Fruit fly (Drosophila melanogaster) whole organism, embryonic: ENCODE measurements around the gene CG43439.
A peak's percentile ranks its signal among the peaks of the same experiment; 100 is the strongest.

Experiments
- Ada2b ChIP-seq: fragments of 200-800 bp; sonication (Bioruptor generic); IDR thresholded peaks from 2 replicates; pipeline ENCODE4 v1.3.6; 2022; ENCODE audit warnings: missing biosample characterization, missing genetic modification characterization
- Antp ChIP-seq: fragments of 200-800 bp; sonication (Bioruptor generic); optimal IDR thresholded peaks from 3 replicates; lab custom pipeline; 2016; ENCODE audit warnings: missing biosample characterization, missing genetic modification characterization
- CG10979 ChIP-seq: fragments of 200-800 bp; sonication (Bioruptor generic); optimal IDR thresholded peaks from 2 replicates; lab custom pipeline; 2018; ENCODE audit warnings: missing biosample characterization, mild to moderate bottlenecking, missing genetic modification characterization, moderate library complexity
- CG11456 ChIP-seq: fragments of 200-800 bp; sonication (Bioruptor generic); IDR thresholded peaks from 3 replicates; pipeline ENCODE4 v1.3.6; 2022; ENCODE audit warnings: missing biosample characterization, missing genetic modification characterization
- CG12155 ChIP-seq: fragments of 200-800 bp; sonication (Bioruptor generic); optimal IDR thresholded peaks from 3 replicates; lab custom pipeline; 2016; ENCODE audit warnings: missing biosample characterization, missing genetic modification characterization
- CG12769 ChIP-seq: fragments of 200-800 bp; sonication (Bioruptor generic); optimal IDR thresholded peaks from 2 replicates; lab custom pipeline; 2019; ENCODE audit warnings: missing biosample characterization, mild to moderate bottlenecking, missing genetic modification characterization, moderate library complexity
- CG13287 ChIP-seq: fragments of 200-800 bp; sonication (Bioruptor generic); IDR thresholded peaks from 2 replicates; pipeline ENCODE4 v1.3.6; 2022; ENCODE audit warnings: missing biosample characterization, missing genetic modification characterization; ENCODE audit not compliant: partially characterized antibody
- CG14667 ChIP-seq: fragments of 200-800 bp; sonication (Bioruptor generic); IDR thresholded peaks from 2 replicates; pipeline ENCODE4 v1.3.6; 2022; ENCODE audit warnings: missing biosample characterization, missing genetic modification characterization
- CG14860 ChIP-seq: fragments of 200-800 bp; sonication (Bioruptor generic); IDR thresholded peaks from 3 replicates; pipeline ENCODE4 v1.3.6; 2022; ENCODE audit warnings: missing biosample characterization, missing genetic modification characterization; ENCODE audit not compliant: partially characterized antibody
- CG16815 ChIP-seq: fragments of 200-800 bp; sonication (Bioruptor generic); optimal IDR thresholded peaks from 3 replicates; lab custom pipeline; 2017; ENCODE audit warnings: missing biosample characterization, mild to moderate bottlenecking, missing genetic modification characterization
- CG17568 ChIP-seq: fragments of 200-800 bp; sonication (Bioruptor generic); optimal IDR thresholded peaks from 2 replicates; lab custom pipeline; 2018; ENCODE audit warnings: missing biosample characterization, mild to moderate bottlenecking, missing genetic modification characterization, moderate library complexity
- CG17802 ChIP-seq: fragments of 200-800 bp; sonication (Bioruptor generic); optimal IDR thresholded peaks from 2 replicates; lab custom pipeline; 2018; ENCODE audit warnings: missing biosample characterization, mild to moderate bottlenecking, missing genetic modification characterization, moderate library complexity
- CG17912 ChIP-seq: fragments of 200-800 bp; sonication (Bioruptor generic); optimal IDR thresholded peaks from 2 replicates; lab custom pipeline; 2018; ENCODE audit warnings: missing biosample characterization, mild to moderate bottlenecking, missing genetic modification characterization
- CG2712 ChIP-seq: fragments of 200-800 bp; optimal IDR thresholded peaks from 3 replicates; lab custom pipeline; 2019; ENCODE audit warnings: missing biosample characterization, mild to moderate bottlenecking, missing genetic modification characterization, moderate library complexity
- CG30431 ChIP-seq: fragments of 200-800 bp; sonication (Bioruptor generic); optimal IDR thresholded peaks from 2 replicates; lab custom pipeline; 2017; ENCODE audit warnings: missing biosample characterization, missing genetic modification characterization
- CG32767 ChIP-seq: fragments of 200-800 bp; sonication (Bioruptor generic); IDR thresholded peaks from 2 replicates; pipeline ENCODE4 v1.3.6; 2022; ENCODE audit warnings: missing biosample characterization, missing genetic modification characterization
- CG33557 ChIP-seq: fragments of 200-800 bp; sonication (Bioruptor generic); optimal IDR thresholded peaks from 2 replicates; lab custom pipeline; 2019; ENCODE audit warnings: missing biosample characterization, mild to moderate bottlenecking, missing genetic modification characterization, moderate library complexity
- CG5245 ChIP-seq: fragments of 200-800 bp; sonication (Bioruptor generic); optimal IDR thresholded peaks from 3 replicates; lab custom pipeline; 2016; ENCODE audit warnings: missing biosample characterization, missing genetic modification characterization
- CG7271 ChIP-seq: fragments of 200-800 bp; sonication (Bioruptor generic); optimal IDR thresholded peaks from 2 replicates; lab custom pipeline; 2018; ENCODE audit warnings: missing biosample characterization, mild to moderate bottlenecking, missing genetic modification characterization, moderate library complexity
- CG7928 ChIP-seq: fragments of 200-800 bp; sonication (Bioruptor generic); optimal IDR thresholded peaks from 2 replicates; lab custom pipeline; 2017; ENCODE audit warnings: missing biosample characterization, mild to moderate bottlenecking, missing genetic modification characterization
- CG7987 ChIP-seq: fragments of 200-800 bp; sonication (Bioruptor generic); optimal IDR thresholded peaks from 2 replicates; lab custom pipeline; 2018; ENCODE audit warnings: missing biosample characterization, mild to moderate bottlenecking, missing genetic modification characterization, moderate library complexity
- CG9932 ChIP-seq: fragments of 200-800 bp; sonication (Bioruptor generic); IDR thresholded peaks from 2 replicates; pipeline ENCODE4 v1.3.6; 2022; ENCODE audit warnings: missing biosample characterization, missing genetic modification characterization
- Dref ChIP-seq: fragments of 200-800 bp; sonication (Bioruptor generic); IDR thresholded peaks from 2 replicates; pipeline ENCODE4 v1.3.6; 2022; ENCODE audit warnings: missing biosample characterization, missing genetic modification characterization
- H15 ChIP-seq: fragments of 200-800 bp; sonication (Bioruptor generic); IDR thresholded peaks from 3 replicates; pipeline ENCODE4 v1.3.6; 2022; ENCODE audit warnings: missing biosample characterization, missing genetic modification characterization
- HmgZ ChIP-seq: fragments of 200-800 bp; sonication (Bioruptor generic); optimal IDR thresholded peaks from 2 replicates; lab custom pipeline; 2018; ENCODE audit warnings: missing biosample characterization, mild to moderate bottlenecking, missing genetic modification characterization
- Hmr ChIP-seq: fragments of 200-800 bp; sonication (Bioruptor generic); optimal IDR thresholded peaks from 3 replicates; lab custom pipeline; 2017; ENCODE audit warnings: mild to moderate bottlenecking, missing biosample characterization, missing genetic modification reagents, missing genetic modification characterization
- Lhr ChIP-seq: fragments of 200-800 bp; sonication (Bioruptor generic); optimal IDR thresholded peaks from 3 replicates; lab custom pipeline; 2017; ENCODE audit warnings: mild to moderate bottlenecking, missing biosample characterization, missing genetic modification reagents, missing genetic modification characterization
- Sox100B ChIP-seq: fragments of 200-800 bp; sonication (Bioruptor generic); optimal IDR thresholded peaks from 3 replicates; lab custom pipeline; 2018; ENCODE audit warnings: missing biosample characterization, mild to moderate bottlenecking, missing genetic modification characterization
- Sox102F ChIP-seq: fragments of 200-800 bp; sonication (Bioruptor generic); optimal IDR thresholded peaks from 2 replicates; lab custom pipeline; 2018; ENCODE audit warnings: missing biosample characterization, mild to moderate bottlenecking, missing genetic modification characterization, moderate library complexity
- YL-1 ChIP-seq: fragments of 200-800 bp; sonication (Bioruptor generic); optimal IDR thresholded peaks from 3 replicates; lab custom pipeline; 2017; ENCODE audit warnings: missing biosample characterization, mild to moderate bottlenecking, missing genetic modification characterization
- al ChIP-seq: fragments of 200-800 bp; sonication (Bioruptor generic); IDR thresholded peaks from 2 replicates; pipeline ENCODE4 v1.3.6; 2022; ENCODE audit warnings: missing biosample characterization, missing genetic modification characterization
- aop ChIP-seq: fragments of 200-800 bp; sonication (Bioruptor generic); IDR thresholded peaks from 2 replicates; pipeline ENCODE4 v1.3.6; 2022; ENCODE audit warnings: missing biosample characterization, missing genetic modification characterization
- ci ChIP-seq: fragments of 200-800 bp; sonication (Bioruptor generic); IDR thresholded peaks from 3 replicates; pipeline ENCODE4 v1.3.6; 2022; ENCODE audit warnings: missing biosample characterization, missing genetic modification characterization
- crol ChIP-seq: fragments of 200-800 bp; sonication (Bioruptor generic); IDR thresholded peaks from 2 replicates; pipeline ENCODE4 v1.3.6; 2022; ENCODE audit warnings: missing biosample characterization, missing genetic modification characterization
- cwo ChIP-seq: fragments of 200-800 bp; sonication (Bioruptor generic); optimal IDR thresholded peaks from 3 replicates; lab custom pipeline; 2017; ENCODE audit warnings: missing biosample characterization, missing genetic modification characterization, mild to moderate bottlenecking, moderate library complexity, missing genetic modification reagents
- da ChIP-seq: fragments of 200-800 bp; sonication (Bioruptor generic); optimal IDR thresholded peaks from 2 replicates; lab custom pipeline; 2016; ENCODE audit warnings: missing biosample characterization, missing genetic modification characterization
- dysf ChIP-seq: fragments of 200-800 bp; sonication (Bioruptor generic); IDR thresholded peaks from 3 replicates; pipeline ENCODE4 v1.3.6; 2022; ENCODE audit warnings: missing biosample characterization, missing genetic modification characterization
- ems ChIP-seq: fragments of 200-800 bp; sonication (Bioruptor generic); optimal IDR thresholded peaks from 3 replicates; lab custom pipeline; 2016; ENCODE audit warnings: missing biosample characterization, missing genetic modification characterization
- esg ChIP-seq: fragments of 200-800 bp; sonication (Bioruptor generic); conservative IDR thresholded peaks from 2 replicates; pipeline ENCODE4 v1.3.6; 2022; ENCODE audit warnings: missing biosample characterization, missing genetic modification characterization
- gcm ChIP-seq: fragments of 200-800 bp; sonication (Bioruptor generic); optimal IDR thresholded peaks from 2 replicates; lab custom pipeline; 2019; ENCODE audit warnings: missing biosample characterization, mild to moderate bottlenecking, missing genetic modification characterization, moderate library complexity
- grn ChIP-seq: fragments of 200-800 bp; sonication (Bioruptor generic); optimal IDR thresholded peaks from 3 replicates; lab custom pipeline; 2017; ENCODE audit warnings: missing biosample characterization, missing genetic modification characterization
- ham ChIP-seq: fragments of 200-800 bp; sonication (Bioruptor generic); IDR thresholded peaks from 2 replicates; pipeline ENCODE4 v1.3.6; 2022; ENCODE audit warnings: missing biosample characterization, missing genetic modification characterization
- her ChIP-seq: fragments of 200-800 bp; sonication (Bioruptor generic); optimal IDR thresholded peaks from 2 replicates; lab custom pipeline; 2016; ENCODE audit warnings: missing biosample characterization, missing genetic modification characterization
- odd ChIP-seq: fragments of 200-800 bp; sonication (Bioruptor generic); optimal IDR thresholded peaks from 2 replicates; lab custom pipeline; 2017; ENCODE audit warnings: missing biosample characterization, mild to moderate bottlenecking, missing genetic modification characterization
- org-1 ChIP-seq: fragments of 200-800 bp; sonication (Bioruptor generic); optimal IDR thresholded peaks from 2 replicates; lab custom pipeline; 2017; ENCODE audit warnings: missing biosample characterization, missing genetic modification characterization
- p53 ChIP-seq: fragments of 200-800 bp; sonication (Bioruptor generic); optimal IDR thresholded peaks from 2 replicates; lab custom pipeline; 2016; ENCODE audit warnings: missing biosample characterization, missing genetic modification characterization
- ttk ChIP-seq: fragments of 200-800 bp; sonication (Bioruptor generic); IDR thresholded peaks from 2 replicates; pipeline ENCODE4 v2.1.2; 2022; ENCODE audit warnings: missing biosample characterization, missing genetic modification characterization
- wek ChIP-seq: fragments of 200-800 bp; sonication (Bioruptor generic); optimal IDR thresholded peaks from 3 replicates; lab custom pipeline; 2018; ENCODE audit warnings: missing biosample characterization, mild to moderate bottlenecking, missing genetic modification characterization, moderate library complexity

CG43439 gene

dm6 chr3L:6955254-6956229 is 28.8 kb downstream of the CG43439 start, which contains the start of the genes CG10077 and CG9948 (continued):
- TF ChIP-seq her (GFP tag; lab: Kevin White, UChicago) (peak; percentile 11), crol (no peak), CG17568 (GFP tag; lab: Kevin White, UChicago) (peak; percentile 83), Antp (GFP tag; lab: Kevin White, UChicago) (peak; percentile 15), Ada2b (peak; percentile 94), ci (GFP tag; lab: Robert Waterston, UW) (peak; percentile 96), esg (GFP tag; lab: Robert Waterston, UW) (peak; percentile 91), CG11456 (GFP tag; lab: Robert Waterston, UW) (peak; percentile 89), org-1 (GFP tag; lab: Kevin White, UChicago) (peak; percentile 79), HmgZ (tag; lab: Kevin White, UChicago) (peak; percentile 92), ham (peak; percentile 53; the same call in 1 of the 2 replicates), CG32767 (GFP tag; lab: Robert Waterston, UW) (peak; percentile 86), CG17802 (tag; lab: Kevin White, UChicago) (peak; percentile 55), da (GFP tag; lab: Kevin White, UChicago) (peak; percentile 29), CG10979 (tag; lab: Kevin White, UChicago) (peak; percentile 89), CG33557 (GFP tag; lab: Kevin White, UChicago) (peak; percentile 83), CG16815 (peak; percentile 82), CG17912 (peak; percentile 81), Sox102F (peak; percentile 89), CG5245 (peak; percentile 81), CG14860 (GFP tag; lab: Robert Waterston, UW) (peak; percentile 82), cwo (GFP tag; lab: Kevin White, UChicago) (peak; percentile 75), al (GFP tag; lab: Robert Waterston, UW) (peak; percentile 79), CG7928 (GFP tag; lab: Kevin White, UChicago) (peak; percentile 37), dysf (GFP tag; lab: Robert Waterston, UW) (peak; percentile 93), Sox100B (peak; percentile 79), Hmr (peak; percentile 85), CG7987 (peak; percentile 79), CG14667 (peak; percentile 88), p53 (GFP tag; lab: Kevin White, UChicago) (no peak), ems (peak; percentile 67), grn (GFP tag; lab: Kevin White, UChicago) (no peak), YL-1 (peak; percentile 87), CG12155 (peak; percentile 80), aop (0 out of 2 replicates have a peak, but pooled peaks have one; percentile 17), CG7271 (tag; lab: Kevin White, UChicago) (peak; percentile 73), CG30431 (GFP tag; lab: Kevin White, UChicago) (no peak), ttk (peak; percentile 85), wek (GFP tag; lab: Kevin White, UChicago) (peak; percentile 59), CG12769 (tag; lab: Kevin White, UChicago) (peak; percentile 94), CG9932 (peak; percentile 93), CG2712 (tag; lab: Kevin White, UChicago) (peak; percentile 92), odd (GFP tag; lab: Kevin White, UChicago) (peak; percentile 77), Lhr (GFP tag; lab: Kevin White, UChicago) (peak; percentile 10), CG13287 (GFP tag; lab: Robert Waterston, UW) (peak; percentile 78), H15 (GFP tag; lab: Robert Waterston, UW) (peak; percentile 88), Dref (GFP tag; lab: Robert Waterston, UW) (peak; percentile 87), gcm (GFP tag; lab: Kevin White, UChicago) (peak; percentile 92)
